Fruit fly (Drosophila melanogaster) whole organism, embryonic: ENCODE measurements around the gene CatB.
A peak's percentile ranks its signal among the peaks of the same experiment; 100 is the strongest.

Experiments used
- ATbp ChIP-seq: fragments of 200-800 bp; sonication (Bioruptor generic); optimal IDR thresholded peaks from 2 replicates; lab custom pipeline; 2017; ENCODE audit warnings: missing biosample characterization, mild to moderate bottlenecking, missing genetic modification characterization, missing genetic modification reagents
- Atf-2 ChIP-seq: fragments of 200-800 bp; sonication (Bioruptor generic); optimal IDR thresholded peaks from 2 replicates; lab custom pipeline; 2016; ENCODE audit warnings: missing biosample characterization, missing genetic modification characterization
- Bteb2 ChIP-seq: fragments of 200-800 bp; sonication (Bioruptor generic); optimal IDR thresholded peaks from 2 replicates; lab custom pipeline; 2016; ENCODE audit warnings: missing biosample characterization, missing genetic modification characterization
- CG11247 ChIP-seq: fragments of 200-800 bp; sonication (Bioruptor generic); IDR thresholded peaks from 2 replicates; pipeline ENCODE4 v1.3.6; 2022; ENCODE audit warnings: missing biosample characterization, missing genetic modification characterization
- CG11504 ChIP-seq: fragments of 200-800 bp; sonication (Bioruptor generic); optimal IDR thresholded peaks from 3 replicates; lab custom pipeline; 2019; ENCODE audit warnings: missing biosample characterization, mild to moderate bottlenecking, missing genetic modification characterization, moderate library complexity
- CG1529 ChIP-seq: fragments of 200-800 bp; sonication (Bioruptor generic); optimal IDR thresholded peaks from 3 replicates; lab custom pipeline; 2018; ENCODE audit warnings: missing biosample characterization, missing genetic modification characterization
- CG16779 ChIP-seq: fragments of 200-800 bp; sonication (Bioruptor generic); IDR thresholded peaks from 2 replicates; pipeline ENCODE4 v1.3.6; 2022; ENCODE audit warnings: missing biosample characterization, missing genetic modification characterization
- CG17612 ChIP-seq: fragments of 200-800 bp; sonication (Bioruptor generic); IDR thresholded peaks from 2 replicates; pipeline ENCODE4 v1.3.6; 2022; ENCODE audit warnings: missing biosample characterization, missing genetic modification characterization
- CG18476 ChIP-seq: fragments of 200-800 bp; sonication (Bioruptor generic); optimal IDR thresholded peaks from 2 replicates; lab custom pipeline; 2016; ENCODE audit warnings: missing biosample characterization, mild to moderate bottlenecking, missing genetic modification characterization
- CG32532 ChIP-seq: fragments of 200-800 bp; sonication (Bioruptor generic); IDR thresholded peaks from 2 replicates; pipeline ENCODE4 v1.3.6; 2022; ENCODE audit warnings: missing biosample characterization, missing genetic modification characterization
- CG3281 ChIP-seq: fragments of 200-800 bp; sonication (Bioruptor generic); optimal IDR thresholded peaks from 3 replicates; lab custom pipeline; 2017; ENCODE audit warnings: missing biosample characterization, mild to moderate bottlenecking, missing genetic modification characterization
- CG42726 ChIP-seq: fragments of 200-800 bp; sonication (Bioruptor generic); IDR thresholded peaks from 2 replicates; pipeline ENCODE4 v1.3.6; 2022; ENCODE audit warnings: missing biosample characterization, missing genetic modification characterization; ENCODE audit not compliant: partially characterized antibody
- CG5245 ChIP-seq: fragments of 200-800 bp; sonication (Bioruptor generic); optimal IDR thresholded peaks from 3 replicates; lab custom pipeline; 2016; ENCODE audit warnings: missing biosample characterization, missing genetic modification characterization
- CG5953 ChIP-seq: fragments of 200-800 bp; sonication (Bioruptor generic); IDR thresholded peaks from 2 replicates; pipeline ENCODE4 v1.3.6; 2022; ENCODE audit warnings: missing biosample characterization, missing genetic modification characterization
- CG6854 ChIP-seq: fragments of 200-800 bp; sonication (Bioruptor generic); optimal IDR thresholded peaks from 3 replicates; lab custom pipeline; 2017; ENCODE audit warnings: missing biosample characterization, mild to moderate bottlenecking, missing genetic modification characterization
- CG7372 ChIP-seq: fragments of 200-800 bp; sonication (Bioruptor generic); IDR thresholded peaks from 2 replicates; pipeline ENCODE4 v1.3.6; 2022; ENCODE audit warnings: missing biosample characterization, missing genetic modification characterization
- CG7556 ChIP-seq: fragments of 200-800 bp; sonication (Bioruptor generic); optimal IDR thresholded peaks from 2 replicates; lab custom pipeline; 2017; ENCODE audit warnings: missing biosample characterization, mild to moderate bottlenecking, missing genetic modification characterization
- CG7839 ChIP-seq: fragments of 200-800 bp; sonication (Bioruptor generic); optimal IDR thresholded peaks from 3 replicates; lab custom pipeline; 2018; ENCODE audit warnings: missing biosample characterization, mild to moderate bottlenecking, missing genetic modification characterization, moderate library complexity
- CG8089 ChIP-seq: fragments of 200-800 bp; sonication (Bioruptor generic); optimal IDR thresholded peaks from 3 replicates; lab custom pipeline; 2016; ENCODE audit warnings: missing biosample characterization, missing genetic modification characterization
- CG8281 ChIP-seq: fragments of 200-800 bp; sonication (Bioruptor generic); optimal IDR thresholded peaks from 2 replicates; lab custom pipeline; 2018; ENCODE audit warnings: missing biosample characterization, mild to moderate bottlenecking, missing genetic modification characterization, moderate library complexity
- CG9215 ChIP-seq: fragments of 200-800 bp; sonication (Bioruptor generic); IDR thresholded peaks from 2 replicates; pipeline ENCODE4 v1.3.6; 2022; ENCODE audit warnings: missing biosample characterization, missing genetic modification characterization
- CG9437 ChIP-seq: fragments of 200-800 bp; sonication (Bioruptor generic); optimal IDR thresholded peaks from 2 replicates; lab custom pipeline; 2018; ENCODE audit warnings: missing biosample characterization, mild to moderate bottlenecking, missing genetic modification characterization
- Chrac-16 ChIP-seq: fragments of 200-800 bp; sonication (Bioruptor generic); optimal IDR thresholded peaks from 3 replicates; lab custom pipeline; 2016; ENCODE audit warnings: missing biosample characterization, missing genetic modification characterization
- CrebB ChIP-seq: fragments of 200-800 bp; sonication (Bioruptor generic); optimal IDR thresholded peaks from 3 replicates; lab custom pipeline; 2018; ENCODE audit warnings: missing biosample characterization, mild to moderate bottlenecking, missing genetic modification characterization
- Ets65A ChIP-seq: fragments of 200-800 bp; sonication (Bioruptor generic); peaks from one replicate; lab custom pipeline; 2016; ENCODE audit warnings: missing biosample characterization, missing genetic modification characterization
- HLH3B ChIP-seq: fragments of 200-800 bp; sonication (Bioruptor generic); IDR thresholded peaks from 2 replicates; pipeline ENCODE4 v1.3.6; 2022; ENCODE audit warnings: missing biosample characterization, missing genetic modification characterization
- HmgZ ChIP-seq: fragments of 200-800 bp; sonication (Bioruptor generic); optimal IDR thresholded peaks from 2 replicates; lab custom pipeline; 2018; ENCODE audit warnings: missing biosample characterization, mild to moderate bottlenecking, missing genetic modification characterization
- Meics ChIP-seq: fragments of 200-800 bp; sonication (Bioruptor generic); optimal IDR thresholded peaks from 2 replicates; lab custom pipeline; 2017; ENCODE audit warnings: missing biosample characterization, mild to moderate bottlenecking, missing genetic modification characterization
- Side ChIP-seq: fragments of 200-800 bp; sonication (Bioruptor generic); optimal IDR thresholded peaks from 2 replicates; lab custom pipeline; 2016; ENCODE audit warnings: missing biosample characterization, missing genetic modification characterization
- Xbp1 ChIP-seq: fragments of 200-800 bp; sonication (Bioruptor generic); optimal IDR thresholded peaks from 3 replicates; lab custom pipeline; 2016; ENCODE audit warnings: missing biosample characterization, mild to moderate bottlenecking, missing genetic modification characterization
- ab ChIP-seq: fragments of 200-800 bp; sonication (Bioruptor generic); optimal IDR thresholded peaks from 2 replicates; lab custom pipeline; 2016; ENCODE audit warnings: missing biosample characterization, missing genetic modification characterization
- corto ChIP-seq: fragments of 200-800 bp; sonication (Bioruptor generic); optimal IDR thresholded peaks from 2 replicates; lab custom pipeline; 2016; ENCODE audit warnings: missing biosample characterization, mild to moderate bottlenecking, missing genetic modification characterization, moderate library complexity
- crc ChIP-seq: fragments of 200-800 bp; sonication (Bioruptor generic); optimal IDR thresholded peaks from 2 replicates; lab custom pipeline; 2016; ENCODE audit warnings: missing biosample characterization, missing genetic modification characterization
- danr ChIP-seq: fragments of 200-800 bp; sonication (Bioruptor generic); IDR thresholded peaks from 2 replicates; pipeline ENCODE4 v1.3.6; 2022; ENCODE audit warnings: missing biosample characterization, missing genetic modification characterization
- emc ChIP-seq: fragments of 200-800 bp; sonication (Bioruptor generic); optimal IDR thresholded peaks from 2 replicates; lab custom pipeline; 2016; ENCODE audit warnings: missing biosample characterization, missing genetic modification characterization
- gfzf ChIP-seq: fragments of 200-800 bp; sonication (Bioruptor generic); optimal IDR thresholded peaks from 2 replicates; lab custom pipeline; 2016; ENCODE audit warnings: missing biosample characterization, mild to moderate bottlenecking, missing genetic modification characterization, moderate library complexity
- grn ChIP-seq: fragments of 200-800 bp; sonication (Bioruptor generic); optimal IDR thresholded peaks from 3 replicates; lab custom pipeline; 2017; ENCODE audit warnings: missing biosample characterization, missing genetic modification characterization
- her ChIP-seq: fragments of 200-800 bp; sonication (Bioruptor generic); optimal IDR thresholded peaks from 2 replicates; lab custom pipeline; 2016; ENCODE audit warnings: missing biosample characterization, missing genetic modification characterization
- lab ChIP-seq: fragments of 200-800 bp; sonication (Bioruptor generic); optimal IDR thresholded peaks from 3 replicates; lab custom pipeline; 2017; ENCODE audit warnings: missing biosample characterization, missing genetic modification characterization, mild to moderate bottlenecking, moderate library complexity, missing genetic modification reagents
- lilli ChIP-seq: fragments of 200-800 bp; sonication (Bioruptor generic); optimal IDR thresholded peaks from 3 replicates; lab custom pipeline; 2016; ENCODE audit warnings: missing biosample characterization, missing genetic modification characterization
- odd ChIP-seq: fragments of 200-800 bp; sonication (Bioruptor generic); optimal IDR thresholded peaks from 2 replicates; lab custom pipeline; 2017; ENCODE audit warnings: missing biosample characterization, mild to moderate bottlenecking, missing genetic modification characterization
- otp ChIP-seq: fragments of 200-800 bp; sonication (Bioruptor generic); IDR thresholded peaks from 3 replicates; pipeline ENCODE4, ENCODE4 v1.3.6; 2022; ENCODE audit warnings: missing biosample characterization, missing genetic modification characterization
- pita ChIP-seq: fragments of 200-800 bp; sonication (Bioruptor generic); optimal IDR thresholded peaks from 2 replicates; lab custom pipeline; 2017; ENCODE audit warnings: missing biosample characterization, mild to moderate bottlenecking, missing genetic modification characterization
- pzg ChIP-seq: fragments of 200-800 bp; sonication (Bioruptor generic); optimal IDR thresholded peaks from 3 replicates; lab custom pipeline; 2018; ENCODE audit warnings: missing biosample characterization, mild to moderate bottlenecking, missing genetic modification characterization, moderate library complexity
- rib ChIP-seq: fragments of 200-800 bp; sonication (Bioruptor generic); IDR thresholded peaks from 2 replicates; pipeline ENCODE4 v1.3.6; 2022; ENCODE audit warnings: missing biosample characterization, missing genetic modification characterization
- ro ChIP-seq: fragments of 200-800 bp; sonication (Bioruptor generic); IDR thresholded peaks from 2 replicates; pipeline ENCODE4 v1.3.6; 2022; ENCODE audit warnings: missing biosample characterization, missing genetic modification characterization
- sqz ChIP-seq: fragments of 200-800 bp; sonication (Bioruptor generic); optimal IDR thresholded peaks from 3 replicates; lab custom pipeline; 2018; ENCODE audit warnings: missing biosample characterization, mild to moderate bottlenecking, missing genetic modification characterization
- vnd ChIP-seq: fragments of 200-800 bp; sonication (Bioruptor generic); IDR thresholded peaks from 3 replicates; pipeline ENCODE4 v1.3.6; 2022; ENCODE audit warnings: missing biosample characterization, missing genetic modification characterization; ENCODE audit not compliant: partially characterized antibody
- wor ChIP-seq: fragments of 200-800 bp; sonication (Bioruptor generic); IDR thresholded peaks from 2 replicates; pipeline ENCODE4 v1.3.6; 2022; ENCODE audit warnings: missing biosample characterization, missing genetic modification characterization
- zen ChIP-seq: fragments of 200-800 bp; sonication (Bioruptor generic); optimal IDR thresholded peaks from 3 replicates; lab custom pipeline; 2018; ENCODE audit warnings: missing biosample characterization, mild to moderate bottlenecking, missing genetic modification characterization, moderate library complexity

The CatB gene

dm6 chr2L:8719757-8720156 lies 14.4 kb downstream of the CatB start (continued):
- TF ChIP-seq Atf-2 (GFP tag; lab: Kevin White, UChicago) (no peak), CG3281 (GFP tag; lab: Kevin White, UChicago) (no peak), pzg (GFP tag; lab: Kevin White, UChicago) (no peak), CG18476 (GFP tag; lab: Kevin White, UChicago) (no peak), vnd (no peak), HLH3B (GFP tag; lab: Robert Waterston, UW) (no peak), pita (GFP tag; lab: Kevin White, UChicago) (no peak), corto (GFP tag; lab: Kevin White, UChicago) (no peak), Meics (GFP tag; lab: Kevin White, UChicago) (peak; percentile 16), CG9215 (GFP tag; lab: Robert Waterston, UW) (no peak), Bteb2 (no peak), CG9437 (no peak), CG32532 (GFP tag; lab: Robert Waterston, UW) (no peak), CG8281 (tag; lab: Kevin White, UChicago) (no peak), CG17612 (no peak), sqz (GFP tag; lab: Kevin White, UChicago) (peak; percentile 32), CrebB (tag; lab: Kevin White, UChicago) (no peak), emc (no peak), CG1529 (GFP tag; lab: Kevin White, UChicago) (no peak), HmgZ (tag; lab: Kevin White, UChicago) (peak; percentile 19)

- TF ChIP-seq CG8281 (tag; lab: Kevin White, UChicago): peak; percentile 96
- TF ChIP-seq CG11247 (GFP tag; lab: Robert Waterston, UW): no peak
- TF ChIP-seq lab (GFP tag; lab: Kevin White, UChicago): peak; percentile 25
- peak; percentile 88 for TF ChIP-seq Ets65A
- TF ChIP-seq danr (GFP tag; lab: Robert Waterston, UW): no peak
- TF ChIP-seq CG16779 (GFP tag; lab: Robert Waterston, UW): 0 out of 2 replicates have a peak, but pooled peaks have one; percentile 14
Observed at dm6 chr2L:8721028-8721427, 15.7 kb downstream of the CatB start.

dm6 chr2L:8732702-8733101 lies 27.3 kb downstream of the CatB start:
- TF ChIP-seq lilli (GFP tag; lab: Kevin White, UChicago): peak; percentile 34
- TF ChIP-seq gfzf (GFP tag; lab: Kevin White, UChicago): no peak
- peak; percentile 61; the same call in 1 of the 2 replicates for TF ChIP-seq HLH3B (GFP tag; lab: Robert Waterston, UW)
- TF ChIP-seq zen (tag; lab: Kevin White, UChicago): no peak
- 0 out of 3 replicates have a peak, but pooled peaks have one; percentile 52 for TF ChIP-seq otp
- TF ChIP-seq CG11504 (tag; lab: Kevin White, UChicago): peak; percentile 65
- no peak for TF ChIP-seq CG5245 (GFP tag; lab: Kevin White, UChicago)
- TF ChIP-seq crc: no peak
- peak; percentile 18 for TF ChIP-seq CG7839 (tag; lab: Kevin White, UChicago)
- peak; percentile 36 for TF ChIP-seq grn (GFP tag; lab: Kevin White, UChicago)
- peak; percentile 2 for TF ChIP-seq Xbp1
- no peak for TF ChIP-seq ro
- 0 out of 2 replicates have a peak, but pooled peaks have one; percentile 12 for TF ChIP-seq wor (GFP tag; lab: Robert Waterston, UW)
- no peak for TF ChIP-seq odd (GFP tag; lab: Kevin White, UChicago)
- no peak for TF ChIP-seq CG42726 (GFP tag; lab: Robert Waterston, UW)
- TF ChIP-seq CG6854: no peak
- TF ChIP-seq Side (GFP tag; lab: Kevin White, UChicago): no peak
- no peak for TF ChIP-seq CG7556 (GFP tag; lab: Kevin White, UChicago)
- no peak for TF ChIP-seq CG7372 (GFP tag; lab: Robert Waterston, UW)
- no peak for TF ChIP-seq CG8089
- TF ChIP-seq rib (GFP tag; lab: Robert Waterston, UW): no peak
- TF ChIP-seq ab: no peak
- no peak for TF ChIP-seq CG5953 (GFP tag; lab: Robert Waterston, UW)
- TF ChIP-seq her (GFP tag; lab: Kevin White, UChicago): no peak
- TF ChIP-seq Chrac-16 (GFP tag; lab: Kevin White, UChicago): peak; percentile 23
- TF ChIP-seq ATbp: no peak
